Fruit fly (Drosophila melanogaster): ENCODE results near the gene cact.

The cact gene

DNA sequence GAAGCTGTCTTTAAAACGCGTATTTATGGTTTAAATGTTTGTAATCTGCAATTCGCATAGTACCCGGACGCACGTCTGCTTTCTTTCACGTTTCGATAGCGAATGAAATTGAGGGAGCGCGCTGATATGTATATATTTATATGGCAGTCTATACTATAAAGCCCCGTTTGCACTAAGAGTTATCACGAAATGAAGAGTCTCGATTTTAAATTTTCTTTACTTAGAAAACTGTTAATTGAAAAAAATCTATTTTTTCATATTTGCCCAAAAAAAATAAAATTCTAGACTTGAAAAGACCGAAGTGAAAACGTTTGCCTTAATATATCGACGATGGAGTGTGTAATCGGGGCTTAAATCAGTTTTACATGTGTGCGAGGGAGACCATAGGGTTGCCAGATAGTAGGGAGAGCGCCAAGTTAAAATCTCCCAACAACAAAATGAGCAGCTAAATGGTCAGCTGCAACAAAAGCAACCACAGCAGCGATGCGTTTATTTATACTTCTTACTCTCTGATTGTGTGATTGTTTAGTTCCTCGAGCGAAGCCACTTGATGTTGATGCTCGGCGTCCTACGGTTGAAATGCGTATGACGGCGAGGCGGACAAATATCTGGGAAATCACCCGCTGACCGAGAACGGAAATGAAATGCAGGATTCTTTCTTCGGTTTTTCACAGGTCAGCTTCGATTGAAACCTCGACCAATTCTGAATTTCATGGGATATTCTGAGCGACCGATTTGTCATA lies at the start of gene cact (continued):
- TF ChIP-seq CG3847 (GFP tag; IDR thresholded peaks at IDR 0.05) (peak; percentile 92), Dip2 (GFP tag; IDR thresholded peaks at IDR 0.05) (no peak), CG18764 (GFP tag; optimal IDR thresholded peaks at IDR 0.05) (peak; percentile 85), Oaz (GFP tag; IDR thresholded peaks at IDR 0.05) (peak; percentile 71), CG10274 (GFP tag; optimal IDR thresholded peaks at IDR 0.05) (peak; percentile 4), chm (GFP tag; IDR thresholded peaks at IDR 0.05) (peak; percentile 66), CG17829 (tag; optimal IDR thresholded peaks at IDR 0.05) (peak; percentile 95), ato (GFP tag; IDR thresholded peaks at IDR 0.05; ENCODE audit: partially characterized antibody) (no peak), CG11398 (GFP tag; optimal IDR thresholded peaks at IDR 0.05) (peak; percentile 91), CG15073 (GFP tag; optimal IDR thresholded peaks at IDR 0.05) (peak; percentile 63), stc (GFP tag; IDR thresholded peaks at IDR 0.05) (peak; percentile 88), CTCF (GFP tag; optimal IDR thresholded peaks at IDR 0.05) (peak; percentile 45), Usf (GFP tag; optimal IDR thresholded peaks at IDR 0.05) (peak; percentile 80), Bdp1 (GFP tag; optimal IDR thresholded peaks at IDR 0.05) (peak; percentile 89), CG4404 (GFP tag; IDR thresholded peaks at IDR 0.05) (peak; percentile 80), D19A (tag; optimal IDR thresholded peaks at IDR 0.05) (peak; percentile 88), CG10267 (tag; optimal IDR thresholded peaks at IDR 0.05) (peak; percentile 90), gsb-n (tag; optimal IDR thresholded peaks at IDR 0.05) (peak; percentile 92), CG1603 (tag; optimal IDR thresholded peaks at IDR 0.05) (peak; percentile 50), CG15514 (GFP tag; optimal IDR thresholded peaks at IDR 0.05) (peak; percentile 93), CG34422 (GFP tag; IDR thresholded peaks at IDR 0.05) (peak; percentile 93), Hr51 (GFP tag; optimal IDR thresholded peaks at IDR 0.05) (peak; percentile 92 to 93), Atf3 (GFP tag; optimal IDR thresholded peaks at IDR 0.05) (peak; percentile 91), CG34376 (GFP tag; optimal IDR thresholded peaks at IDR 0.05) (peak; percentile 84), CG31224 (GFP tag; IDR thresholded peaks at IDR 0.05) (peak; percentile 82), Fer1 (GFP tag; optimal IDR thresholded peaks at IDR 0.05) (peak; percentile 93), toy (GFP tag; IDR thresholded peaks at IDR 0.05) (no peak), CG30431 (GFP tag; optimal IDR thresholded peaks at IDR 0.05) (peak; percentile 84), CG4424 (GFP tag; optimal IDR thresholded peaks at IDR 0.05) (peak; percentile 92), CG4854 (GFP tag; optimal IDR thresholded peaks at IDR 0.05) (peak; percentile 85), gfzf (GFP tag; optimal IDR thresholded peaks at IDR 0.05) (peak; percentile 46), unpg (GFP tag; optimal IDR thresholded peaks at IDR 0.05) (peak; percentile 95), CG10959 (GFP tag; IDR thresholded peaks at IDR 0.05) (peak; percentile 83), Oli (tag; optimal IDR thresholded peaks at IDR 0.05) (peak; percentile 92), Gsc (GFP tag; IDR thresholded peaks at IDR 0.05) (no peak), CG7987 (GFP tag; optimal IDR thresholded peaks at IDR 0.05) (peak; percentile 62), CG10979 (tag; optimal IDR thresholded peaks at IDR 0.05) (peak; percentile 89), psq (GFP tag; optimal IDR thresholded peaks at IDR 0.05) (peak; percentile 72), CG14441 (GFP tag; IDR thresholded peaks at IDR 0.05) (peak; percentile 86), wek (GFP tag; optimal IDR thresholded peaks at IDR 0.05) (peak; percentile 64), CG7928 (GFP tag; optimal IDR thresholded peaks at IDR 0.05) (peak; percentile 71), CG6683 (GFP tag; optimal IDR thresholded peaks at IDR 0.05) (peak; percentile 79), Dad (GFP tag; optimal IDR thresholded peaks at IDR 0.05) (peak; percentile 91), bigmax (GFP tag; optimal IDR thresholded peaks at IDR 0.05) (peak; percentile 4), Opbp (GFP tag; IDR thresholded peaks at IDR 0.05; ENCODE audit: partially characterized antibody) (no peak), CG12155 (GFP tag; optimal IDR thresholded peaks at IDR 0.05) (peak; percentile 95), Hr39 (optimal IDR thresholded peaks at IDR 0.05) (no peak), Stat92E (GFP tag; optimal IDR thresholded peaks at IDR 0.05) (peak in 1 of 3 experiments; percentile 75), fd96Cb (tag; optimal IDR thresholded peaks at IDR 0.05) (peak; percentile 88), unc-4 (GFP tag; IDR thresholded peaks at IDR 0.05; ENCODE audit: partially characterized antibody) (peak; percentile 63)

All from whole organism, embryonic.